Worm (Caenorhabditis elegans): ENCODE measurements around the gene ddr-2.

ce11 chrX:3298582-3298981 lies 16.5 kb upstream of the ddr-2 start, which contains the start of gene K09C4.1:
- no peak for TF ChIP-seq elt-2 (tag; optimal IDR thresholded peaks at IDR 0.05)
- TF ChIP-seq pha-4 (tag; optimal IDR thresholded peaks at IDR 0.05) = no peak
- no peak for TF ChIP-seq tbx-2 (tag; optimal IDR thresholded peaks at IDR 0.05)
- TF ChIP-seq hlh-15 (tag; optimal IDR thresholded peaks at IDR 0.05) = no peak
- no peak for TF ChIP-seq hlh-30 (tag; optimal IDR thresholded peaks at IDR 0.05; ENCODE audit: insufficient read depth)
- TF ChIP-seq ceh-30 (tag; optimal IDR thresholded peaks at IDR 0.05) = no peak
- TF ChIP-seq fkh-6 (tag; optimal IDR thresholded peaks at IDR 0.05) = no peak
- no peak for TF ChIP-seq ceh-9 (tag; optimal IDR thresholded peaks at IDR 0.05)
- no peak for TF ChIP-seq ceh-14 (tag; optimal IDR thresholded peaks at IDR 0.05)
- TF ChIP-seq ceh-19 (GFP tag; optimal IDR thresholded peaks at IDR 0.05) = no peak

All from whole organism, late embryonic.